Worm (Caenorhabditis elegans): ENCODE results near the gene F41G3.18.

DNA sequence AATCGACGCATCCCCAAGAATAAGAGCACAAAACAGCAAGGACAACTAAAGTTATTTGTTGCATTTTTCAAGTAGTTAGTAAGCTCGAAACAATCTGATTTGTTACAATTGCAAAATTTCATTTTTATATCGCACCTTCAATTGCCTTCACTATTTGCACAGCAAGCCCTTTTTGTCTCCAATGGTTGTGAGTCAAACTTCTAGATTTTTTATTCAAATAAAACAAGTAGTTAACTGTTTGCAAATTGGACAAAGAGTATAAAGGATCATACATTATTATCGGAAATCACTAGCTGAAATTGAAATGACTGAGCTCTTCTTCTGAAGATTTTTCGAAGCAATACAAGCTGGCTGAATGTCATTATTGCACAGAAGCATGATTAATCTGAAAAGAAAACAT lies 15.3 kb upstream of the F41G3.18 start, which contains the start of gene F41G3.21:
- TF ChIP-seq elt-3 (tag; optimal IDR thresholded peaks at IDR 0.05) (no peak), tbx-2 (tag; optimal IDR thresholded peaks at IDR 0.05) (no peak), lin-15B (tag; optimal IDR thresholded peaks at IDR 0.05) (no peak), snpc-4 (tag; optimal IDR thresholded peaks at IDR 0.05) (no peak), nfya-1 (tag; optimal IDR thresholded peaks at IDR 0.05; ENCODE audit: insufficient read depth) (no peak), unc-62 (GFP tag; optimal IDR thresholded peaks at IDR 0.05) (no peak), ceh-82 (tag; optimal IDR thresholded peaks at IDR 0.05) (no peak), pqm-1 (tag; optimal IDR thresholded peaks at IDR 0.05) (no peak)
